Worm (Caenorhabditis elegans): ENCODE data around the gene ets-6.

DNA sequence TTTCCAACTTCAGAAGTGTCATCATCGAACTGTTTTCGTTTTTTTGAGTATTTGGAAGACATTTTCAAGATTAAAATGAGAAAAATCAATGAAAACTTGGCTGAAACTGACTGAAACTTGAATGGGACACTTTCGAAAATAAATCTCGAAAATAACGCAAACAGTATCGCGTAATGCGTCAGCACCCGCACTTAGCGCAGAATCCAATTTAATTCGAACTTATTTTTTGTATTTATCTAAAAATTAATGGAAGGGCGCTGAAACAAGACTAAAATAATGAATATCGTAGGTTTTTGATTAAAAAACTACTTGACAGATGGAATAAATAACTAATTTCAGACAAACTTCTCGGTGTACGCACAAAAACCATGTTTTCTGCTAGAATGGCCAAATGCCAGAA lies 4.8 kb downstream of the ets-6 start, which contains the start of the genes snu-66 and ints-9:
- TF ChIP-seq nhr-28 (tag; optimal IDR thresholded peaks at IDR 0.05) (no peak), egl-27 (tag; optimal IDR thresholded peaks at IDR 0.05) (no peak), lir-3 (tag; optimal IDR thresholded peaks at IDR 0.05) (no peak), nhr-10 (tag; optimal IDR thresholded peaks at IDR 0.05) (no peak), hif-1 (tag; optimal IDR thresholded peaks at IDR 0.05) (no peak)
